Worm (Caenorhabditis elegans) whole organism, L4/young adult: ENCODE measurements around the gene glf-1.

Source experiments
- W03F9.2 ChIP-seq: fragments of 150-350 bp; optimal IDR thresholded peaks from 2 replicates; lab custom pipeline; 2014; ENCODE audit warnings: missing biosample characterization, missing genetic modification characterization
- dao-5 ChIP-seq: sonication (generic microtip); optimal IDR thresholded peaks from 2 replicates; lab custom pipeline; 2016; ENCODE audit warnings: missing genotype, missing genetic modification characterization, moderate library complexity, missing compliant biosample characterization
- him-1 ChIP-seq: sonication (generic microtip); optimal IDR thresholded peaks from 2 replicates; lab custom pipeline; 2016; ENCODE audit warnings: missing genotype, missing genetic modification reagents, missing genetic modification characterization, missing compliant biosample characterization

Gene glf-1

DNA sequence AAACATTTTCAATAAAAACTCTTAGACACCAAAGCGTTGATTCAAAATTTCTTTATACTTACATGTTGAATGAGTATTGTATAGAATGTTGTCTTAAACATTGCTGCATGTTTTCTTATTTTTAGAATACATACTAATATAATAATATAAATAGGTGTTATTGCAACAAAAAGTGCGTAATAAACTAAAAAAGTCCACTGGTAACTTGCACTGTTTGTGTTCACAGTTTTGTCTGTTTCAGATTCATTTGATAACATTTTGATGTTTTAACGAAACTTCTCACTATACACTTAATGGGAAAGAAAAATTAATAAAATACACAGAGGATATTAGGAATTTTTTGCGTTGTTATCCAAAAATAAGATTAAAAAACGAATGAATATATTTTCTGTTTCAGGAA lies 11.8 kb upstream of the glf-1 start, which contains the start of gene srv-19:
srv-19 (minus strand) TSS at position 101 of the 400 bp plus-strand sequence.
- TF ChIP-seq W03F9.2, result no peak
- TF ChIP-seq him-1, result no peak
- no peak for TF ChIP-seq dao-5 (tag; lab: Kevin White, UChicago)

DNA sequence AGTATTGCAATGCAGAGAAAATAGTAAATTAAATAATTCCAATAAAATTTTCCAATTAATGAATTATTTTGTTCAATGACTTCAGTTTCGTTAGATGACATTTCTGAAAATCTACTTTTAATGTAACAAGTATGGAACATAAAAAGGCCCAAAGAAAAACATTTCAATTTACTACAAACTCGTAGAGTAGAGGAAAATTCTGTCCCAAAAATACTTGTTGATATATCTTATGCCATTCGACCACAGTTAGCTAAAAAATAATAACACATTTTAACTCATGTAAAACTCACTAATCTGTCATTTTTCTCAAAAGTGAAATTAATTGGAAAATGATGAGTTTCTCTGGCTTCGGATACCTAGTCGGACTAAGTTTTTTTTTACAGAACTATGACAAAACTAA lies 8.4 kb upstream of the glf-1 start, which contains the start of gene srv-21:
srv-21 (minus strand) TSS at position 101 of the 400 bp plus-strand sequence.
- TF ChIP-seq him-1, result no peak
- no peak for TF ChIP-seq W03F9.2
- no peak for TF ChIP-seq dao-5 (tag; lab: Kevin White, UChicago)

DNA sequence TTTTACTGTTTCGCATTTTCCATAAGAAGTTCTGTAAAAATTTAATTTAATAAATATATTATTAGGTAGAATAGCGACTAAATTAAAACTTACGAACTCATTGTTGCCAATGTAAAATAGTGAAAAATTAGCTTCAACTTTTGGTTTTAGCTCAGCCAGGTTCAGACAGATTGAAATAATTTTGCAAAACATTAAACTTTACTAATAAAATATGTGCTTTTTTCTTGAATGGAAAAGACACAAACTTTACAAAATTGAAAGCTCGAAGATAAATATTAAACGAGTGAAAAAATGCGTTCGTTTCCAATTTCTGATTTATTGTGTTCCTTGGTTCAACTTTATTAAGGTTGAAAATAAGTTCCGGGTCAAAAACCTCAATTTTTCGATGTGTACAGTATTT lies 5.8 kb upstream of the glf-1 start, which contains the start of gene srv-22:
srv-22 (minus strand) TSS at position 101 of the 400 bp plus-strand sequence.
- no peak for TF ChIP-seq dao-5 (tag; lab: Kevin White, UChicago)

DNA sequence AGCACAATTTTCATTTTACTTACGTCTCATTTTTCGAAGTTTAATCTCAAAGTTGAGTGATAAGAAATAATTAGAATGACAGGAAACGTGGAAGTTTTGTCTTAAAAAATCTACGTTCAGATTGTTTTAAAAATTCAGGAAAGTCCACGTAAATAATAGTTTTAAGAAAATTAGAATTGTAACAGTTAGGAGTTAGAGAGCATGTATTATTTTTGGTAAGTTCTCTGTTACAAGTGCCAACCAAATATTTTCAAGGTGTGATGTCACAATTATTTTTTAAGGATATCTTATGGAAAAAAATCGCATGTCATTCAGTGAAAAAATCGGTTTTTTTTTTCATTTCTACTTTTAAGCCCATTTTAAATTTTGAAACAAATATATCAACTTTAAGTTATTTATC lies 1.1 kb upstream of the glf-1 start, which contains the start of gene H04M03.11:
H04M03.11 (minus strand) TSS at position 101 of the 400 bp plus-strand sequence.
- TF ChIP-seq W03F9.2 (no peak), him-1 (no peak), dao-5 (tag; lab: Kevin White, UChicago) (no peak)

DNA sequence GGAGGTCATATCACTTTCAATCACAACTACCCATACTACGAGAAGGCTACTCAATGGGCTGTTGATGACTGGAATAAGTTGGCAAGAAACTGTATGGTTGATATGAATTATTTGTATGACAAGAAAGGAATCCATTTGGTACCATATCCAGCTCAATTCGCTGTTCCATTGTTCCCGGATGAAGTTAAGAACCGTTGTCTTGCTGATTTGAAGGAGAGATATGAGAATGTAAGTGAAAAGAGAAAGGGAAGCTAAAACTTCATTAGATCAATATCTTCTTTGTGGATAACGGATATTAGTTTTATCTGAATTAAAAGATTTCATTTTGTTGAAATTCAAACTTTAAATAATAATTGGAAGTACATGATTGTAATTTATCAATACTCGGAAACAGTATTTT lies 970 bp downstream of the glf-1 start:
- TF ChIP-seq dao-5 (tag; lab: Kevin White, UChicago) (no peak), W03F9.2 (no peak), him-1 (no peak)

DNA sequence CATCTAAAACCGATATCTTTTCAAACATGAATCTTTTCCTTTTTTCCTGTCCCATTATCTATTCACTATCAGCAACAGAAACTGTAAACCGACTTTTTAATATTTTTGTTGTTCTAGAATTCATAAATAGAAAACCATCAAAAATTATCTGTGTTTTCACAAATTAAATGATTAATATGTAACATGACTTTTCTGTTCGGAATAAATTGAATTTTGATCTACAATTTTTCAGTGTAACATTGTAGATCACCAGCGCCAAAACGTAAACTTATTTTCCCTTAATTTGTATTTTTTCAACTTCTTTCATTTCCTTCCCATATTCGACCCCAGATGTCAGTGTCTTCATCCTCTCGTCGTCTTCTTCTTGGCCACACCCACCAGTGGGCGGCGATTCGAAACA lies 5.6 kb downstream of the glf-1 start, which contains the start of gene H04M03.3:
H04M03.3 (plus strand) TSS at position 301 of the 400 bp plus-strand sequence.
- TF ChIP-seq him-1, result no peak
- TF ChIP-seq dao-5 (tag; lab: Kevin White, UChicago), result no peak
- no peak for TF ChIP-seq W03F9.2

DNA sequence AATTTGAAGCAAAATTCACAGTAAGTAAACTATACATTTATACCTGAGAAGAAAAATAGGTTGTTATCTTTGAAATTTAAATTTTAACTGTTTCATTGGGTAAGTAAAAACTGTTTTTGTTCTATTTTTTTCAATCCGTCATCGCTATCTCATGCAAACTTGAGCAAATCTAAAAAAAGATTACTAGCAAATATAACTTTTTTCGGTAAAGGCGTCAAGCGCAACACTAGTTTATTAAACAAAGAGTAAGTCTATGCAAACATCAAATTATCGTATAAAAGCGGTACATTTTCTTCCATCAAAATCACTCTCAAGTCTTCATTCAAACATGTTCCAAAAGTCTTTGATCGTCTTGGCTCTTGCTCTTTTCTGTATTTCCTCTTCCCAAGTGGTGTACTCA lies 9.6 kb downstream of the glf-1 start, which contains the start of gene nspb-6:
nspb-6 (plus strand) TSS at position 301 of the 400 bp plus-strand sequence.
- TF ChIP-seq him-1, result no peak
- no peak for TF ChIP-seq dao-5 (tag; lab: Kevin White, UChicago)
- no peak for TF ChIP-seq W03F9.2

DNA sequence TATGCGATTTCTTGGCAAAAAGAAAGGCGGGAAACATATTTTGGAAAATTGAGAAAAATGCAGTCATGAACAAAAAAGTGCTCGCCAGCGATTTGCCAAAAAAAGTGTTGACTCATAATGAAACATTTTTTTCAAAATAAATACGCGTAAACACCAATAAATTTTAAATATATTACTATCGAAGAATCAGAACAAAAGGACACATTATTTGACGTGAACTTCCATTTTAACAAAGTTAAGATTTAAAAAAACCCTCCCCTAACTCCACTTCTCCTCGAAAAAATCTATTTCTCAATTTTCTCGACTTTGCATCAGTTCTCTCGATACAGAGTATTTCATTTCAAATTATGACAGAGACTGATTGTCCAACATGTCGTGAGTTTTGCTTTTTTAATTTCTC lies 10.7 kb downstream of the glf-1 start, which contains the start of gene pck-3:
pck-3 (plus strand) TSS at position 301 of the 400 bp plus-strand sequence.
- no peak for TF ChIP-seq W03F9.2
- TF ChIP-seq him-1, result no peak
- no peak for TF ChIP-seq dao-5 (tag; lab: Kevin White, UChicago)

DNA sequence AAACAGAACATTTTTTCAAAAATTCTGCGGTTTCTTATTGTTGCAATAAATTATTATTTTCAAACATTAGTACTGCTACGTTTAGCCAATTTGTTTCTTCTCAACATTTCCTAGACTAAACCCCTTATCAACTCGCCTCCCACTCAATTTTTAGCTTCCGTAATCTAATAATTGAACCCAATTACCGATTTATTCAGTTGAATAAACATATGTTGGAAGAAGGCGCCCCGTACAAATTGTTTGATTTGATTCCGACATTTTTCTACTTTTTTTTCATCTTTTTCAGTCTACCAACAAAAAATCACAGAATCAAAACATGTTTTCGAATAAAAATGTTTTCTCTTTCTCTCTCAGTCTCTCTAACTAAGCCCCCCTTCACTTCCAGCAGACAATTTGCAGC lies 17.1 kb downstream of the glf-1 start:
- TF ChIP-seq W03F9.2 (no peak), dao-5 (tag; lab: Kevin White, UChicago) (no peak), him-1 (no peak)

DNA sequence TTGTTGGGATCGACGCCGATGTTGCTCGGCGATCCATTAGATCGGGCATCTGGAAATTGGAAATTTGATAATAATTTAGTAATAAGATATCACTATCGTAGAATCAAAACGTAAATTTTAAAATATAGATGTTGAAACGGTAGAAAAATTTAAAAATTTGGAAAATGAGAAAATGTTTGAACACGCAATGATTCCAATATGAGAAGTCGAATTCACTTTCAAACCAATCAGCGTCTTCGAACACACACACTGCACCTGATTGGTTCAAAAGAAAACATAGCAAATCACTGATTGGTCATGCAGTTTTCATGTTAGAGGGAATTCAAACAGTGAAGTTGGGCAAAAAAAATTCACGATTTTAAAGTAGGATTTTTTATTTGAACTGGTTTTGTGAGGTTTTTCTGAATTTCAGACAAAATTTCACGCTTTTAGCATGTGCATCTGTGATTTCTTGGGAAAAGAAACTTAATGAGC lies 17.7 kb downstream of the glf-1 start, which contains the start of gene H04M03.12:
H04M03.12 (minus strand) TSS at position 51 of the 474 bp plus-strand sequence.
- TF ChIP-seq him-1, result no peak
- TF ChIP-seq W03F9.2, result no peak
- no peak for TF ChIP-seq dao-5 (tag; lab: Kevin White, UChicago)

DNA sequence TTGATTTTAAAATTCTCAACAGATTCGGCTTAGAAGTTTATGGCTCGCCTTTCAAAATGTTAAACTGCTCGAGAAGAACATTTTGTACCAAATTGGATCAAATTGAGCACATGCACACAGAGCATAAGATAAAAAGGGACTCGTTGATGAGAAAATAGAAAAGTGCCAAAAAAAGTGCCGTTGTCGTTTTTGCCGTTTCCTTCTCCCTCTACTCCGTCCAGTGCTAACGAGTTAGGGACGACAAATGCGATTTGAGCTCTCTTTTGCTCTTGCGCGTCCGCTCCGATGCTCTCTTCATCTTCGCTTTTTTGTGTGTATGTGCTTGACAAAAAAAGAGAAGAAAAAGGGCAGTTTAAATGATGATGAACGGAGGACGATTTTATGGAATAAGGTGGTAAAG lies 29.5 kb downstream of the glf-1 start:
- TF ChIP-seq him-1 (no peak), dao-5 (tag; lab: Kevin White, UChicago) (no peak), W03F9.2 (no peak)

DNA sequence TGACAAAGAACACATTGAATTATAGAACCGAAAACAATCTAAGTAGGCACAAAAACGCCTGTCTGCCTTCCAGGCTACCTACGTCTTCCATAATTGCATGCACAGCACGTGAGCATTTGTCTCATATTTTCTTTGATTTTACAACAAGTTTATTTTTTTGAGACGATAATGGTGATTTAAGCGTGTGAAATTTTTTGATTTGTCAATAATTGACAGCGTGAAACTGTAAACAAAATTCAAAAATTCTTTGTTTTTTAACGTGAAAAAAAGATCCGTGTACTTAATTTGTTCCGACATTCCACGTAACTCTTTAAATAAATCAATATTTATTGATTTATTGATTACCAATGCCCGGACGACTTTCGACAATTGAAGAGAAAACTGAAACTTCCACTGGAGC lies 31.4 kb downstream of the glf-1 start, which contains the start of gene dhhc-13:
dhhc-13 (plus strand) TSS at position 301 of the 400 bp plus-strand sequence.
- TF ChIP-seq W03F9.2, result no peak
- no peak for TF ChIP-seq dao-5 (tag; lab: Kevin White, UChicago)
- no peak for TF ChIP-seq him-1

DNA sequence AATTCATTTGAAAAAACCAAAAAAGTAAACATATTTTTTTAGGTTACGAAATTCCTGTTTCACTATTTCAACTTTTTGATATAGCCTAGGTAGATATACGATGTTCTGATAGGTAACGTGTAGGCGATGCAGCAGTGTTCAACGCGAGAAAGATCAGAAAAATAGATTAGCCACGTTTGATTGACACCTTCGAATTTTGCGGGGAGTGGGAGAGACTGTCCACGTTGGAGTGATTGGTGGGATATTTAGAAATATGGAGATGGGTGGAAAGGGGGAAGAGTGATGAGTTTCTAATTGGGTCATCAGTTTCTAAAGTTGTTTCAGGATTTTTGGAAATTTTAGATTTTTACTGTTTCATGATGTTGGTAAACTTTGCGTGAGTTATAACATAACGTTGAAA lies 37.5 kb downstream of the glf-1 start:
- no peak for TF ChIP-seq him-1
- TF ChIP-seq W03F9.2, result no peak
- no peak for TF ChIP-seq dao-5 (tag; lab: Kevin White, UChicago)

DNA sequence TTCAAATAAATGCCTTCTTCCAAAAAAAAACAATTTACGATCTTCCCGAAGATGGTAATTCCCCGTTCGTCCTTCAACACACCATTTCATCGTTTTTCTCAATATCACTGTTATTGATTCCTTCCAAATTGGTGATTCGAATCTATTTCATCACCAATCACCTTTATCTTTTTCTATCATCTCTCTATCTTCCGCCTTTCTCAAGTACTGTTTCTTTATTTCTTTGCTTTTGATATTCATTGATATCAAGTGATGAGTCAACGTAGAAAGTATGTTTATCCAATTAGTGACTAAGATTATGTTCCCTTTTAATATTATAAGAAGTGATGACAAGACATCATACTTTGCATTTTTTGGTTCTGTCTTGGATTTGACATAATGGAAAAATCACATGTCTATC lies 38.6 kb downstream of the glf-1 start:
- TF ChIP-seq dao-5 (tag; lab: Kevin White, UChicago) (no peak), him-1 (no peak), W03F9.2 (no peak)

DNA sequence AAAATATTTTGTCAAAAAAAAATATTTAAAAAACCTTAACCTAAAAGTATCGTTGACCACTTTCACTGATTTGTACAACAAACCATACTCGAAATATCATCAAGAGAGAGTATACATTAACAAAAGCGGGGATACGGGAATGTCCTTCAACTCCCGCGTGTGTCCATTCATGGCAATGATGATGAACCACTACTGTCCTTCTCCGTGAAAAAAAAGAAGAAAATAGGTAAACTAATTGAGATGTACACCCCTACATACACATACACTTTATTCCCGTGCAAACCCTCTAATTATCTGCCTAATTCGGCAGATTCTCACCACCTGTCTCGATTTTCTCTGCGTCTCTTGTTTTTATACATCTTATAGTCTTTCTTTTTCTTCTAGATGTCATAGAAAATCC lies 41.0 kb downstream of the glf-1 start:
- TF ChIP-seq him-1 (no peak), dao-5 (tag; lab: Kevin White, UChicago) (no peak), W03F9.2 (no peak)

DNA sequence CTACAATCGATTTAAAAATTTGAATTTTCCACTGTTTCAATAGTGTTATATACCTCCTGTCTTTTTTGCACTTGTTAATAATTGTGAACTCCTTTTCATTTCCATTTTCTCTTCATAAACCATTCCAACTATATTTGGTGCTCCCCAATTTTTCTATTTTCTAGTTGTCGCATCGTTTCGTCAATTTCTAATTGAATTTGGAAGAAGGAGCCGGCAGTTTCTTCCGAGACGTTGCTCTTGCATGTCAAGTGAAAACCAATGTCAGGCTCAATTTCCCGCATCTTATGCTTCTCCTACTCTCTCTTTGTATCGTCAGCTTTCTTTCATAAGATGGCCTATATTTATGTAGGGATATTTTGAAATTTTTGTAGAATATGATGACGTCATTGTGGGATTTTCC lies 42.2 kb downstream of the glf-1 start:
- TF ChIP-seq W03F9.2, result no peak
- TF ChIP-seq him-1, result no peak
- no peak for TF ChIP-seq dao-5 (tag; lab: Kevin White, UChicago)
